Worm (Caenorhabditis elegans) whole organism, midembryonic: ENCODE results near the gene F35H8.2.

Source experiments
- T22C8.4 ChIP-seq: fragments of 200-800 bp; sonication (Bioruptor generic); IDR thresholded peaks from 2 replicates; pipeline ENCODE4 v1.3.6; 2022; ENCODE audit warnings: missing genetic modification characterization, missing compliant biosample characterization
- cog-1 ChIP-seq: sonication (generic microtip); optimal IDR thresholded peaks from 2 replicates; lab custom pipeline; 2016; ENCODE audit warnings: missing genetic modification characterization, missing compliant biosample characterization
- flt-1 ChIP-seq: fragments of 200-800 bp; sonication (Bioruptor generic); IDR thresholded peaks from 2 replicates; pipeline ENCODE4 v1.3.6; 2022; ENCODE audit warnings: missing genetic modification characterization, missing compliant biosample characterization
- med-1 ChIP-seq: sonication (generic microtip); optimal IDR thresholded peaks from 2 replicates; lab custom pipeline; 2017; ENCODE audit warnings: missing genetic modification characterization, mild to moderate bottlenecking, missing compliant biosample characterization, antibody characterized with exemption, missing genetic modification reagents; ENCODE audit not compliant: insufficient read depth
- ztf-23 ChIP-seq: fragments of 200-800 bp; sonication (Bioruptor generic); IDR thresholded peaks from 2 replicates; pipeline ENCODE4 v1.3.6; 2022; ENCODE audit warnings: missing genetic modification reagents, missing genetic modification characterization, missing compliant biosample characterization
- ztf-29 ChIP-seq: fragments of 200-800 bp; sonication (Bioruptor generic); IDR thresholded peaks from 2 replicates; pipeline ENCODE4 v1.3.6; 2022; ENCODE audit warnings: missing genetic modification reagents, missing genetic modification characterization, missing compliant biosample characterization

DNA sequence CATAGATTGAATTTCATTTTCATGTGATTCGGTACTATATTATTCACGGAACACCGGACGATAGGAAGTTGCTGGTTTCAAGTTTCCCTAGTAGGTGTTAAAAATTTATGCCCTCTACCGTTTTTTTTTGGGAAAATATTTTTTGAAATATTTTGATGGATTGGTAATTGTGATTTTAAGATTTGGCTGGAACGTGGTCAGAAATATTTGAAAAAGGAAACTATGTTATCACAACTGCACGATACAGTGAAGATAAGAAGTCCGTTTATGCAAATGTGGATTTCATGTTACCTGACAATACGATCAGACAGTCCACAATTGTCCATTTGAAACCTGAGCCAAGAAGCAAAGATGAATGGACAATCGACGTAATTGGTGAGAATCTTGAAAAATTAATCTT, 32.3 kb upstream of the F35H8.2 start, which contains the start of gene AH6.17:
- TF ChIP-seq cog-1 (no peak), flt-1 (GFP tag; lab: Robert Waterston, UW) (no peak), med-1 (GFP tag; lab: Kevin White, UChicago) (no peak), ztf-29 (GFP tag; lab: Robert Waterston, UW) (no peak), T22C8.4 (GFP tag; lab: Robert Waterston, UW) (no peak), ztf-23 (GFP tag; lab: Robert Waterston, UW) (no peak)
